Worm (Caenorhabditis elegans) whole organism, L4 larva: ENCODE data around the gene pap-2.

Experiments used
- D1046.2 ChIP-seq: fragments of 200-800 bp; sonication (Bioruptor generic); IDR thresholded peaks from 2 replicates; pipeline ENCODE4 v1.3.6; 2022; ENCODE audit warnings: missing genetic modification characterization, missing compliant biosample characterization
- F44E2.7 ChIP-seq: fragments of 200-800 bp; sonication (Bioruptor generic); IDR thresholded peaks from 2 replicates; pipeline ENCODE4 v2.1.2; 2022; ENCODE audit warnings: missing genetic modification characterization, missing compliant biosample characterization
- F49E8.2 ChIP-seq: sonication (generic microtip); optimal IDR thresholded peaks from 2 replicates; lab custom pipeline; 2016; ENCODE audit warnings: missing compliant biosample characterization, mild to moderate bottlenecking, missing genetic modification characterization, borderline replicate concordance
- R02D3.7 ChIP-seq: fragments of 150-350 bp; sonication (generic microtip); optimal IDR thresholded peaks from 3 replicates; lab custom pipeline; 2014; ENCODE audit warnings: missing biosample characterization, missing genetic modification characterization
- T26A8.4 ChIP-seq: fragments of 200-800 bp; sonication (Bioruptor generic); IDR thresholded peaks from 2 replicates; pipeline ENCODE4 v1.3.6; 2022; ENCODE audit warnings: missing genetic modification characterization, missing compliant biosample characterization
- Y5F2A.4 ChIP-seq: fragments of 200-800 bp; sonication (Bioruptor generic); optimal IDR thresholded peaks from 2 replicates; lab custom pipeline; 2018; ENCODE audit warnings: mild to moderate bottlenecking, missing genetic modification characterization, missing compliant biosample characterization
- ZK546.5 ChIP-seq, 2 experiments: sonication (generic microtip); optimal IDR thresholded peaks; 2 replicates each; lab custom pipeline; 2017; ENCODE audit warnings: missing biosample characterization in 2 of 2, missing genetic modification characterization in 2 of 2
- ama-1 ChIP-seq: fragments of 150-350 bp; optimal IDR thresholded peaks from 2 replicates; lab custom pipeline; 2014; ENCODE audit warnings: inconsistent platforms, mixed read lengths
- arid-1 ChIP-seq: fragments of 200-800 bp; sonication (Bioruptor generic); conservative IDR thresholded peaks from 2 replicates; pipeline ENCODE4 v1.3.6; 2022; ENCODE audit warnings: missing genetic modification reagents, missing genetic modification characterization, missing compliant biosample characterization
- cey-2 ChIP-seq: sonication (generic microtip); optimal IDR thresholded peaks from 3 replicates; lab custom pipeline; 2017; ENCODE audit warnings: missing genetic modification characterization, mild to moderate bottlenecking, missing compliant biosample characterization, antibody characterized with exemption, borderline replicate concordance; ENCODE audit not compliant: insufficient read depth
- daf-12 ChIP-seq: fragments of 150-350 bp; optimal IDR thresholded peaks from 2 replicates; lab custom pipeline; 2014; ENCODE audit warnings: missing biosample characterization, missing genetic modification reagents, missing genetic modification characterization
- daf-16 ChIP-seq, 3 experiments: sonication (generic microtip); optimal IDR thresholded peaks; 2 replicates each; lab custom pipeline; 2016 to 2017; ENCODE audit warnings: missing genetic modification characterization in 3 of 3, missing genetic modification reagents in 3 of 3, mild to moderate bottlenecking in 2 of 3, missing compliant biosample characterization in 2 of 3, missing biosample characterization in 1 of 3, moderate library complexity in 1 of 3
- daf-19 ChIP-seq: fragments of 200-800 bp; sonication (Bioruptor generic); conservative IDR thresholded peaks from 2 replicates; pipeline ENCODE4 v1.3.6; 2022; ENCODE audit warnings: missing genetic modification characterization, missing compliant biosample characterization
- dmd-6 ChIP-seq: fragments of 200-800 bp; sonication (Bioruptor generic); IDR thresholded peaks from 2 replicates; pipeline ENCODE4 v1.3.6; 2022; ENCODE audit warnings: missing genetic modification reagents, missing genetic modification characterization, missing compliant biosample characterization
- dve-1 ChIP-seq: sonication (generic microtip); optimal IDR thresholded peaks from 2 replicates; lab custom pipeline; 2017; ENCODE audit warnings: antibody characterized with exemption, mild to moderate bottlenecking, missing genetic modification characterization, missing compliant biosample characterization; ENCODE audit not compliant: insufficient read depth
- egl-27 ChIP-seq: sonication (generic microtip); optimal IDR thresholded peaks from 3 replicates; lab custom pipeline; 2017; ENCODE audit warnings: missing biosample characterization, missing genetic modification reagents, missing genetic modification characterization
- fos-1 ChIP-seq: fragments of 150-350 bp; optimal IDR thresholded peaks from 2 replicates; lab custom pipeline; 2014; ENCODE audit warnings: missing biosample characterization, missing genetic modification characterization
- hif-1 ChIP-seq, 2 experiments: sonication (generic microtip); optimal IDR thresholded peaks; 2 replicates each; lab custom pipeline; 2016 to 2017; ENCODE audit warnings: missing compliant biosample characterization in 2 of 2, missing genetic modification characterization in 2 of 2, missing genetic modification reagents in 2 of 2, missing genotype in 2 of 2, mild to moderate bottlenecking in 1 of 2
- hlh-30 ChIP-seq: sonication (generic microtip); optimal IDR thresholded peaks from 2 replicates; lab custom pipeline; 2017; ENCODE audit warnings: antibody characterized with exemption, mild to moderate bottlenecking, missing genetic modification characterization, missing compliant biosample characterization; ENCODE audit not compliant: insufficient read depth
- lin-39 ChIP-seq: fragments of 150-350 bp; optimal IDR thresholded peaks from 2 replicates; lab custom pipeline; 2014; ENCODE audit warnings: missing biosample characterization, missing genetic modification reagents, missing genetic modification characterization
- lir-3 ChIP-seq: sonication (generic microtip); optimal IDR thresholded peaks from 2 replicates; lab custom pipeline; 2016; ENCODE audit warnings: mild to moderate bottlenecking, missing genetic modification characterization, missing compliant biosample characterization
- madf-9 ChIP-seq: fragments of 200-800 bp; sonication (Bioruptor generic); conservative IDR thresholded peaks from 2 replicates; pipeline ENCODE4 v1.3.6; 2022; ENCODE audit warnings: missing genetic modification reagents, missing genetic modification characterization, missing compliant biosample characterization
- mdl-1 ChIP-seq, 2 experiments: fragments of 150-350 bp in 1 of 2; sonication (generic microtip) in 1 of 2; optimal IDR thresholded peaks; 2 replicates each; lab custom pipeline; 2014 to 2017; ENCODE audit warnings: missing biosample characterization in 2 of 2, missing genetic modification characterization in 2 of 2
- mes-2 ChIP-seq: sonication (generic microtip); optimal IDR thresholded peaks from 2 replicates; lab custom pipeline; 2016; ENCODE audit warnings: missing genotype, mild to moderate bottlenecking, missing genetic modification characterization, missing compliant biosample characterization; ENCODE audit not compliant: poor library complexity, severe bottlenecking
- mxl-3 ChIP-seq: fragments of 200-800 bp; sonication (Bioruptor generic); optimal IDR thresholded peaks from 2 replicates; lab custom pipeline; 2018; ENCODE audit warnings: mild to moderate bottlenecking, missing genetic modification characterization, missing compliant biosample characterization
- nhr-11 ChIP-seq: fragments of 150-350 bp; optimal IDR thresholded peaks from 2 replicates; lab custom pipeline; 2014; ENCODE audit warnings: missing biosample characterization, missing genetic modification characterization
- nhr-237 ChIP-seq: sonication (generic microtip); optimal IDR thresholded peaks from 2 replicates; lab custom pipeline; 2017; ENCODE audit warnings: missing biosample characterization, missing genetic modification characterization
- nhr-25 ChIP-seq: sonication (generic microtip); optimal IDR thresholded peaks from 2 replicates; lab custom pipeline; 2017; ENCODE audit warnings: missing genetic modification characterization, mild to moderate bottlenecking, missing compliant biosample characterization, antibody characterized with exemption, moderate library complexity, borderline replicate concordance; ENCODE audit not compliant: insufficient read depth
- nhr-28 ChIP-seq: fragments of 150-350 bp; optimal IDR thresholded peaks from 2 replicates; lab custom pipeline; 2014; ENCODE audit warnings: missing biosample characterization, missing genetic modification characterization
- nhr-6 ChIP-seq: fragments of 150-350 bp; optimal IDR thresholded peaks from 2 replicates; lab custom pipeline; 2014; ENCODE audit warnings: missing biosample characterization, missing genetic modification characterization
- nhr-76 ChIP-seq: fragments of 150-350 bp; optimal IDR thresholded peaks from 2 replicates; lab custom pipeline; 2014; ENCODE audit warnings: missing biosample characterization, missing genetic modification characterization
- nhr-77 ChIP-seq: fragments of 150-350 bp; optimal IDR thresholded peaks from 2 replicates; lab custom pipeline; 2014; ENCODE audit warnings: missing biosample characterization, missing genetic modification characterization
- php-3 ChIP-seq: fragments of 200-800 bp; sonication (Bioruptor generic); IDR thresholded peaks from 2 replicates; pipeline ENCODE4 v1.3.6; 2022; ENCODE audit warnings: missing genetic modification reagents, missing genetic modification characterization, missing compliant biosample characterization
- pqm-1 ChIP-seq: sonication (generic microtip); optimal IDR thresholded peaks from 2 replicates; lab custom pipeline; 2017; ENCODE audit warnings: missing biosample characterization, missing genetic modification characterization
- saeg-2 ChIP-seq: fragments of 200-800 bp; sonication (Bioruptor generic); IDR thresholded peaks from 2 replicates; pipeline ENCODE4 v1.3.6; 2022; ENCODE audit warnings: missing genetic modification reagents, missing genetic modification characterization, missing compliant biosample characterization
- sdz-12 ChIP-seq: fragments of 200-800 bp; sonication (Bioruptor generic); optimal IDR thresholded peaks from 2 replicates; lab custom pipeline; 2018; ENCODE audit warnings: mild to moderate bottlenecking, missing genetic modification characterization, missing compliant biosample characterization
- snpc-4 ChIP-seq: fragments of 150-350 bp; optimal IDR thresholded peaks from 2 replicates; lab custom pipeline; 2014; ENCODE audit warnings: missing biosample characterization, missing genetic modification characterization
- spr-1 ChIP-seq: sonication (generic microtip); optimal IDR thresholded peaks from 2 replicates; lab custom pipeline; 2016; ENCODE audit warnings: mild to moderate bottlenecking, missing genetic modification characterization, missing compliant biosample characterization
- tra-1 ChIP-seq: fragments of 200-800 bp; sonication (Bioruptor generic); IDR thresholded peaks from 2 replicates; pipeline ENCODE4 v1.3.6; 2022; ENCODE audit warnings: missing genetic modification reagents, missing genetic modification characterization, missing compliant biosample characterization
- zfp-2 ChIP-seq: sonication (generic microtip); optimal IDR thresholded peaks from 2 replicates; lab custom pipeline; 2016; ENCODE audit warnings: mild to moderate bottlenecking, missing genetic modification characterization, missing compliant biosample characterization
- zfp-3 ChIP-seq: fragments of 200-800 bp; sonication (Bioruptor generic); conservative IDR thresholded peaks from 2 replicates; pipeline ENCODE4 v1.3.6; 2022; ENCODE audit warnings: missing genetic modification reagents, missing genetic modification characterization, missing compliant biosample characterization
- zip-2 ChIP-seq: fragments of 150-350 bp; optimal IDR thresholded peaks from 2 replicates; lab custom pipeline; 2014; ENCODE audit warnings: missing biosample characterization, missing genetic modification characterization

Gene pap-2

ce11 chrII:9601069-9601468 lies 8.1 kb downstream of the pap-2 start (continued):
- TF ChIP-seq T26A8.4 (GFP tag; lab: Robert Waterston, UW) (no peak), hif-1 (tag; optimal IDR thresholded peaks at IDR 0.05; lab: Kevin White, UChicago) (peak in 1 of 2 experiments; percentile 37)

ce11 chrII:9600022-9600722 lies 9.0 kb downstream of the pap-2 start:
- TF ChIP-seq madf-9 (no peak), saeg-2 (GFP tag; lab: Robert Waterston, UW) (0 out of 2 replicates have a peak, but pooled peaks have one; percentile 19), mdl-1 (tag; optimal IDR thresholded peaks at IDR 0.05; lab: Kevin White, UChicago) (peak in 1 of 2 experiments; percentile 42), pqm-1 (tag; lab: Kevin White, UChicago) (peak; percentile 48), daf-16 (GFP tag; optimal IDR thresholded peaks at IDR 0.05; lab: Kevin White, UChicago) (no peak), daf-16 (tag; optimal IDR thresholded peaks at IDR 0.05; lab: Kevin White, UChicago) (peak; percentile 70), ZK546.5 (tag; optimal IDR thresholded peaks at IDR 0.05; lab: Kevin White, UChicago) (no peak), D1046.2 (no peak), zfp-3 (GFP tag; lab: Robert Waterston, UW) (0 out of 2 replicates have a peak, but pooled peaks have one; percentile 1), dmd-6 (GFP tag; lab: Robert Waterston, UW) (peak; percentile 25), hlh-30 (tag; lab: Kevin White, UChicago) (peak; percentile 26), php-3 (GFP tag; lab: Robert Waterston, UW) (peak; percentile 13; the same call in 1 of the 2 replicates), mxl-3 (GFP tag; lab: Kevin White, UChicago) (peak; percentile 23), dve-1 (tag; lab: Kevin White, UChicago) (peak; percentile 53), Y5F2A.4 (GFP tag; lab: Kevin White, UChicago) (no peak), nhr-28 (tag; lab: Kevin White, UChicago) (peak; percentile 37), ama-1 (lab: Kevin White, UChicago) (no peak), sdz-12 (GFP tag; lab: Kevin White, UChicago) (no peak), lin-39 (tag; lab: Kevin White, UChicago) (no peak)

- TF ChIP-seq fos-1 (tag; lab: Kevin White, UChicago) (no peak), mes-2 (tag; lab: Kevin White, UChicago) (no peak), daf-19 (GFP tag; lab: Robert Waterston, UW) (no peak), dve-1 (tag; lab: Kevin White, UChicago) (peak; percentile 1), D1046.2 (no peak), saeg-2 (GFP tag; lab: Robert Waterston, UW) (no peak), nhr-25 (tag; lab: Kevin White, UChicago) (no peak), nhr-77 (no peak), nhr-11 (tag; lab: Kevin White, UChicago) (no peak), daf-12 (tag; lab: Kevin White, UChicago) (no peak), lin-39 (tag; lab: Kevin White, UChicago) (no peak), nhr-237 (tag; lab: Kevin White, UChicago) (no peak), sdz-12 (GFP tag; lab: Kevin White, UChicago) (no peak), ama-1 (lab: Kevin White, UChicago) (peak; percentile 6), R02D3.7 (tag; lab: Kevin White, UChicago) (no peak), cey-2 (tag; lab: Kevin White, UChicago) (no peak), zfp-2 (tag; lab: Kevin White, UChicago) (no peak), tra-1 (no peak), F44E2.7 (GFP tag; lab: Robert Waterston, UW) (no peak), F49E8.2 (no peak), zfp-3 (GFP tag; lab: Robert Waterston, UW) (0 out of 2 replicates have a peak, but pooled peaks have one; percentile 65), hlh-30 (tag; lab: Kevin White, UChicago) (no peak), zip-2 (tag; lab: Kevin White, UChicago) (no peak), nhr-76 (tag; lab: Kevin White, UChicago) (no peak), T26A8.4 (GFP tag; lab: Robert Waterston, UW) (no peak), nhr-6 (tag; lab: Kevin White, UChicago) (no peak), snpc-4 (no peak), lir-3 (tag; lab: Kevin White, UChicago) (no peak), egl-27 (tag; lab: Kevin White, UChicago) (no peak), arid-1 (GFP tag; lab: Robert Waterston, UW) (0 out of 2 replicates have a peak, but pooled peaks have one; percentile 7), daf-16 (GFP tag; optimal IDR thresholded peaks at IDR 0.05; lab: Kevin White, UChicago) (peak in 1 of 2 experiments; percentile 8), daf-16 (tag; optimal IDR thresholded peaks at IDR 0.05; lab: Kevin White, UChicago) (no peak), spr-1 (no peak)
These were observed 11.6 kb downstream of the pap-2 start, which contains the start of gene mrpl-53 for ce11 chrII:9597516-9598047. Gene mrpl-53, plus strand, starts transcription at chrII:9597622.
